Worm (Caenorhabditis elegans) whole organism, L3 larva: ENCODE data around the gene AH9.6.

Experiments used
- R02D3.7 ChIP-seq: fragments of 150-350 bp; optimal IDR thresholded peaks from 2 replicates; lab custom pipeline; 2014; ENCODE audit warnings: missing biosample characterization, missing genetic modification characterization
- ZK546.5 ChIP-seq: sonication (generic microtip); optimal IDR thresholded peaks from 2 replicates; lab custom pipeline; 2017; ENCODE audit warnings: missing biosample characterization, missing genetic modification characterization
- ama-1 ChIP-seq: fragments of 150-350 bp; optimal IDR thresholded peaks from 2 replicates; lab custom pipeline; 2018
- ceh-16 ChIP-seq: sonication (generic microtip); optimal IDR thresholded peaks from 2 replicates; lab custom pipeline; 2017; ENCODE audit warnings: missing biosample characterization, missing genetic modification characterization
- ceh-28 ChIP-seq: fragments of 150-350 bp; optimal IDR thresholded peaks from 2 replicates; lab custom pipeline; 2014; ENCODE audit warnings: missing biosample characterization, missing genetic modification reagents, missing genetic modification characterization
- ceh-82 ChIP-seq: fragments of 150-350 bp; optimal IDR thresholded peaks from 2 replicates; lab custom pipeline; 2014; ENCODE audit warnings: missing biosample characterization, missing genetic modification characterization
- ceh-9 ChIP-seq: sonication (generic microtip); optimal IDR thresholded peaks from 2 replicates; lab custom pipeline; 2018; ENCODE audit warnings: missing biosample characterization, missing genetic modification characterization
- daf-12 ChIP-seq: fragments of 150-350 bp; optimal IDR thresholded peaks from 2 replicates; lab custom pipeline; 2014; ENCODE audit warnings: missing biosample characterization, missing genetic modification reagents, missing genetic modification characterization
- egl-27 ChIP-seq: sonication (generic microtip); optimal IDR thresholded peaks from 4 replicates; lab custom pipeline; 2017; ENCODE audit warnings: missing biosample characterization, missing genetic modification reagents, missing genetic modification characterization
- elt-1 ChIP-seq: fragments of 150-350 bp; optimal IDR thresholded peaks from 2 replicates; lab custom pipeline; 2014; ENCODE audit warnings: missing biosample characterization, missing genetic modification characterization
- elt-2 ChIP-seq: sonication (generic microtip); optimal IDR thresholded peaks from 2 replicates; lab custom pipeline; 2016; ENCODE audit warnings: missing genetic modification reagents, mild to moderate bottlenecking, missing genetic modification characterization, missing compliant biosample characterization
- elt-3 ChIP-seq, 3 experiments: fragments of 150-350 bp in 1 of 3; sonication (generic microtip) in 2 of 3; optimal IDR thresholded peaks; 2 replicates in 2 of 3; 4 replicates in 1 of 3; lab custom pipeline; 2014 to 2017; ENCODE audit warnings: missing biosample characterization in 3 of 3, missing genetic modification characterization in 3 of 3
- eor-1 ChIP-seq, 2 experiments: fragments of 150-350 bp; optimal IDR thresholded peaks; 2 replicates each; lab custom pipeline; 2014 to 2018; ENCODE audit warnings: missing biosample characterization in 2 of 2, missing genetic modification characterization in 2 of 2
- fkh-2 ChIP-seq: fragments of 150-350 bp; optimal IDR thresholded peaks from 2 replicates; lab custom pipeline; 2014; ENCODE audit warnings: missing biosample characterization, missing genetic modification reagents, missing genetic modification characterization
- fos-1 ChIP-seq: fragments of 150-350 bp; optimal IDR thresholded peaks from 2 replicates; lab custom pipeline; 2014; ENCODE audit warnings: missing biosample characterization, missing genetic modification characterization
- hmg-11 ChIP-seq: sonication (generic microtip); optimal IDR thresholded peaks from 2 replicates; lab custom pipeline; 2016; ENCODE audit warnings: missing genetic modification characterization, missing compliant biosample characterization
- jun-1 ChIP-seq: fragments of 150-350 bp; optimal IDR thresholded peaks from 2 replicates; lab custom pipeline; 2014; ENCODE audit warnings: missing biosample characterization, missing genetic modification reagents, missing genetic modification characterization
- lin-39 ChIP-seq: fragments of 150-350 bp; optimal IDR thresholded peaks from 2 replicates; lab custom pipeline; 2018; ENCODE audit warnings: missing biosample characterization, missing genetic modification reagents, missing genetic modification characterization
- lsy-12 ChIP-seq: sonication (generic microtip); optimal IDR thresholded peaks from 2 replicates; lab custom pipeline; 2016; ENCODE audit warnings: mild to moderate bottlenecking, missing genetic modification characterization, missing compliant biosample characterization
- mdl-1 ChIP-seq: fragments of 150-350 bp; optimal IDR thresholded peaks from 2 replicates; lab custom pipeline; 2014; ENCODE audit warnings: missing biosample characterization, missing genetic modification characterization
- mml-1 ChIP-seq: fragments of 150-350 bp; sonication (generic microtip); optimal IDR thresholded peaks from 3 replicates; lab custom pipeline; 2014; ENCODE audit warnings: missing biosample characterization, missing genetic modification characterization
- nfya-1 ChIP-seq: sonication (generic microtip); optimal IDR thresholded peaks from 2 replicates; lab custom pipeline; 2017; ENCODE audit warnings: missing genetic modification characterization, mild to moderate bottlenecking, missing compliant biosample characterization, antibody characterized with exemption, moderate library complexity; ENCODE audit not compliant: insufficient read depth
- nhr-11 ChIP-seq: fragments of 150-350 bp; optimal IDR thresholded peaks from 2 replicates; lab custom pipeline; 2014; ENCODE audit warnings: missing biosample characterization, missing genetic modification characterization
- nhr-23 ChIP-seq: fragments of 150-350 bp; optimal IDR thresholded peaks from 2 replicates; lab custom pipeline; 2014; ENCODE audit warnings: missing biosample characterization, missing genetic modification reagents, missing genetic modification characterization
- nhr-237 ChIP-seq: fragments of 150-350 bp; optimal IDR thresholded peaks from 2 replicates; lab custom pipeline; 2014; ENCODE audit warnings: missing biosample characterization, missing genetic modification characterization
- nhr-28 ChIP-seq: fragments of 150-350 bp; optimal IDR thresholded peaks from 2 replicates; lab custom pipeline; 2014; ENCODE audit warnings: missing biosample characterization, missing genetic modification characterization
- nhr-43 ChIP-seq: sonication (generic microtip); optimal IDR thresholded peaks from 2 replicates; lab custom pipeline; 2016; ENCODE audit warnings: mild to moderate bottlenecking, missing genetic modification characterization, missing compliant biosample characterization; ENCODE audit not compliant: poor library complexity, severe bottlenecking
- nhr-67 ChIP-seq: fragments of 150-350 bp; optimal IDR thresholded peaks from 2 replicates; lab custom pipeline; 2014; ENCODE audit warnings: missing biosample characterization, missing genetic modification characterization
- nhr-77 ChIP-seq: fragments of 150-350 bp; optimal IDR thresholded peaks from 2 replicates; lab custom pipeline; 2014; ENCODE audit warnings: missing biosample characterization, missing genetic modification characterization
- pha-4 ChIP-seq: fragments of 150-350 bp; optimal IDR thresholded peaks from 2 replicates; lab custom pipeline; 2014; ENCODE audit warnings: missing biosample characterization, missing genetic modification reagents, missing genetic modification characterization
- pqm-1 ChIP-seq: fragments of 150-350 bp; optimal IDR thresholded peaks from 2 replicates; lab custom pipeline; 2017; ENCODE audit warnings: missing biosample characterization, missing genetic modification characterization, inconsistent platforms
- sea-2 ChIP-seq: fragments of 150-350 bp; sonication (generic microtip); optimal IDR thresholded peaks from 4 replicates; lab custom pipeline; 2014; ENCODE audit warnings: missing biosample characterization, missing genetic modification reagents, missing genetic modification characterization
- skn-1 ChIP-seq: fragments of 150-350 bp; optimal IDR thresholded peaks from 2 replicates; lab custom pipeline; 2014; ENCODE audit warnings: missing biosample characterization, missing genetic modification characterization
- snpc-4 ChIP-seq: fragments of 150-350 bp; optimal IDR thresholded peaks from 2 replicates; lab custom pipeline; 2014; ENCODE audit warnings: missing biosample characterization, missing genetic modification characterization
- tbx-2 ChIP-seq: sonication (generic microtip); optimal IDR thresholded peaks from 2 replicates; lab custom pipeline; 2016; ENCODE audit warnings: mild to moderate bottlenecking, missing genetic modification characterization, missing compliant biosample characterization
- zag-1 ChIP-seq: fragments of 150-350 bp; optimal IDR thresholded peaks from 2 replicates; lab custom pipeline; 2014; ENCODE audit warnings: missing biosample characterization, missing genetic modification characterization
- ztf-11 ChIP-seq: fragments of 150-350 bp; optimal IDR thresholded peaks from 2 replicates; lab custom pipeline; 2014; ENCODE audit warnings: missing biosample characterization, missing genetic modification characterization
- ztf-4 ChIP-seq: fragments of 150-350 bp; optimal IDR thresholded peaks from 2 replicates; lab custom pipeline; 2014; ENCODE audit warnings: missing biosample characterization, missing genetic modification characterization

AH9.6 gene

DNA sequence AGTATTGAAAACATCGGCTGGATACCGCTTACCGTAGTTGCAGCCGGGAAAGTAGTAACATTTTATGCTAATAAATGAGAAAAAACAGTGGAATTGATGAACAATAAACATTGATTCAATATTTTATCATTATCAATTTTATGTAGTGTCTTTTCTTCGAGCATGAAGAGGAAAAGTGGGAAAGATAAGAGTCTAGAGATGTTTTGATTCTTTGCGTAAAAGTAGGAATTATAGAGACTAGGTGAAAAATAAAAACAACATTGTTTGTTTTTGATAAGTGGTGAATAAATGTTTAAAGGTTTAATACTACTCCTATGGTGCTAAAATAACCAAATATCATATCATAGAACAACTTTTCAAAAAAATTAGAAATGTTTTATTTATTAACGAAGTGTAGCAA is 5.5 kb downstream of the AH9.6 start:
- no peak for TF ChIP-seq lsy-12 (tag; lab: Kevin White, UChicago)
- TF ChIP-seq pha-4 (tag; lab: Kevin White, UChicago) = peak; percentile 57
- TF ChIP-seq elt-2 (tag; lab: Kevin White, UChicago) = peak; percentile 48
- TF ChIP-seq elt-3 (tag; optimal IDR thresholded peaks at IDR 0.05; lab: Kevin White, UChicago) = no peak
- TF ChIP-seq pqm-1 (tag; lab: Kevin White, UChicago) = peak; percentile 49
- TF ChIP-seq nhr-43 (tag; lab: Kevin White, UChicago) = no peak
- no peak for TF ChIP-seq ceh-82
- no peak for TF ChIP-seq nhr-77 (tag; lab: Kevin White, UChicago)
- TF ChIP-seq ama-1 (lab: Kevin White, UChicago) = no peak
- TF ChIP-seq elt-1 (tag; lab: Kevin White, UChicago) = no peak
- TF ChIP-seq mml-1 (tag; lab: Kevin White, UChicago) = no peak
- no peak for TF ChIP-seq zag-1 (tag; lab: Kevin White, UChicago)
- TF ChIP-seq nfya-1 (tag; lab: Kevin White, UChicago) = no peak
- TF ChIP-seq ztf-11 = no peak

DNA sequence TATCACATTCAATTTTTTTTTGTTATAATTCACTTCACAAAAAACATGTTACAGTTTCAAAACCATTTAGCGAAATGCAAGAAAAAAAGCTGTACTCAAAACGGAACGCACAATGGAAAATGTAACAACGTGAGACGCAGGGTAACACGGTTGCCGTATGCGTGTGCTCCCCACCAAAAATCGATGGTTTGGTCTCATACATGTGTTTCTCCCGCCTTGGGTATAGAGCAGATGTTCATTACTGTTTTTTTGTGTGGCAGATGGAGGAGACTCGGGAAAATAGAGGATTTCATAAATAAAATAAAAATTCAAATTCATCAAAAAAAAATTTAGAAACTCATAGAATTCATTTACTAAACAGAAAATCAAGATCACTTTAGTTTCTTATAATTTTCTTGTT is 6.9 kb downstream of the AH9.6 start, which contains the start of gene AH9.3:
Gene AH9.3, minus strand, starts transcription at position 101 of the 400 bp plus-strand sequence.
- TF ChIP-seq ztf-11 = no peak
- TF ChIP-seq fkh-2 (tag; lab: Kevin White, UChicago) = no peak
- no peak for TF ChIP-seq elt-1 (tag; lab: Kevin White, UChicago)
- no peak for TF ChIP-seq elt-2 (tag; lab: Kevin White, UChicago)
- no peak for TF ChIP-seq pqm-1 (tag; lab: Kevin White, UChicago)
- TF ChIP-seq ceh-9 = no peak
- TF ChIP-seq nhr-237 (tag; lab: Kevin White, UChicago) = no peak
- no peak for TF ChIP-seq fos-1 (tag; lab: Kevin White, UChicago)
- no peak for TF ChIP-seq elt-3 (tag; optimal IDR thresholded peaks at IDR 0.05; lab: Kevin White, UChicago)
- no peak for TF ChIP-seq nfya-1 (tag; lab: Kevin White, UChicago)
- no peak for TF ChIP-seq eor-1 (tag; optimal IDR thresholded peaks at IDR 0.05; lab: Kevin White, UChicago)
- no peak for TF ChIP-seq nhr-11 (tag; lab: Kevin White, UChicago)

DNA sequence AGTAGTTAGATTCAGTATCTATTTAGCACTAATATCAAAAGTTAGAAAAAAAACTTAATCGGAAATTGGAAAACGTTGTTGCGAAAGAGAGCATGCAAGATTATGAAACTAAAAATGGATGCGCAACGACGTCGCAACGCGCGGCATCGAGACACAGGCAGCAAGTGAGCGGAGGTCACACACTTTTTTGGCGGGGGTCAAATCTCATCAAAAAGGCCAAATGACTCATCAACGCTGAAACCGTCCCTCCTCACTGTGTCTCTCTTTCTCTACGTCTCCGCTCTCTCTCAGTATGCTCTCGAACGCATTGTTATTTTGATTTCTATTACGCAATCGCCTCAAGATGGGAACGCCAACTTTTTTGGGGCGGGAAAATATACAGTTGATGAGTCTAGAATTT is 9.5 kb downstream of the AH9.6 start:
- TF ChIP-seq elt-2 (tag; lab: Kevin White, UChicago) (peak; percentile 10), elt-3 (tag; optimal IDR thresholded peaks at IDR 0.05; lab: Kevin White, UChicago) (no peak), zag-1 (tag; lab: Kevin White, UChicago) (no peak), ceh-16 (tag; lab: Kevin White, UChicago) (no peak), pqm-1 (tag; lab: Kevin White, UChicago) (peak; percentile 11), pha-4 (tag; lab: Kevin White, UChicago) (peak; percentile 0), mml-1 (tag; lab: Kevin White, UChicago) (no peak), jun-1 (tag; lab: Kevin White, UChicago) (peak; percentile 48)

DNA sequence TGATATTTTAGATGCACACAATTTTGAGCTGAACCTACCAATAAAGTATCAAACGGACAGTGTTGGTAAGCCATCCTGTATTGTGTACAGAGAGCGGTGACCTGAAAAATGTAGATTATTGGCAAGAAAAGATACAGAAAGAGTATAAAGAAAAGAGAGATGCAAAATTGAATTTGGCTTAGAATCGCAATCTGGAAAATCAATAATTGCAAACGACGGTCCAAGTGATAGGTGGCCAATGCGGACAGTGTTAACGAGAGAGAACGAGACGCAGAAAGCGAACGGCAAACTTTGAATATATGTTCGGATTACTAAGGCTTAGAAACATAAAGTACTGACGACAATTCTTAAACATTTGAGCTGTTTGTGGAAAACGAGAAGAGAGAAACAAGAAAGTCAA is 9.9 kb downstream of the AH9.6 start, which contains the start of gene crn-4:
Gene crn-4, minus strand, starts transcription at position 101 of the 400 bp plus-strand sequence.
- TF ChIP-seq nhr-237 (tag; lab: Kevin White, UChicago) (no peak), fkh-2 (tag; lab: Kevin White, UChicago) (no peak)
- TF ChIP-seq, all 47 proteins: peak for 0

DNA sequence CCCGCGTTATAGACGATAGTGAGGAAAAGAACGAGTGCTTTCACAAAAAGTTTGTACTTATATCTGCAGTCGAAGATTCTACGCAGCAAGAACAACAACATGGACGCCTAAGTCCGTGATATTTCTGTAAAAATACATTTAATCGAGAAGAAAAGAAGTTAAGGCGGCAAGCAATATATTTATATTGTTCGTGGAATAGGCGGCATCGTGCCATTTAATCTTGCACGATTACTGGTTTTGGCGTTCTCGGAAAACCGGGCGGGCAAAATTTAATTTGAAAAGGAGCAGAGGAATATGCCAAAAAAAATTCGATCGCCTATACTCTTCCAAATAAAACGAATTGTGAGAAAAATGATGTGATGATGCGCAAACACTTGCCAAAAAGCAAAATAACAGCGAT is 21.0 kb downstream of the AH9.6 start, which contains the start of gene AH9.1:
Gene AH9.1, minus strand, starts transcription at position 101 of the 400 bp plus-strand sequence.
- no peak for TF ChIP-seq mdl-1 (tag; lab: Kevin White, UChicago)
- TF ChIP-seq pha-4 (tag; lab: Kevin White, UChicago) = no peak
- no peak for TF ChIP-seq nhr-67 (tag; lab: Kevin White, UChicago)
- no peak for TF ChIP-seq ceh-16 (tag; lab: Kevin White, UChicago)
- TF ChIP-seq tbx-2 (tag; lab: Kevin White, UChicago) = no peak
- no peak for TF ChIP-seq ceh-28 (tag; lab: Kevin White, UChicago)
- TF ChIP-seq fos-1 (tag; lab: Kevin White, UChicago) = no peak
- TF ChIP-seq ZK546.5 (tag; lab: Kevin White, UChicago) = no peak

DNA sequence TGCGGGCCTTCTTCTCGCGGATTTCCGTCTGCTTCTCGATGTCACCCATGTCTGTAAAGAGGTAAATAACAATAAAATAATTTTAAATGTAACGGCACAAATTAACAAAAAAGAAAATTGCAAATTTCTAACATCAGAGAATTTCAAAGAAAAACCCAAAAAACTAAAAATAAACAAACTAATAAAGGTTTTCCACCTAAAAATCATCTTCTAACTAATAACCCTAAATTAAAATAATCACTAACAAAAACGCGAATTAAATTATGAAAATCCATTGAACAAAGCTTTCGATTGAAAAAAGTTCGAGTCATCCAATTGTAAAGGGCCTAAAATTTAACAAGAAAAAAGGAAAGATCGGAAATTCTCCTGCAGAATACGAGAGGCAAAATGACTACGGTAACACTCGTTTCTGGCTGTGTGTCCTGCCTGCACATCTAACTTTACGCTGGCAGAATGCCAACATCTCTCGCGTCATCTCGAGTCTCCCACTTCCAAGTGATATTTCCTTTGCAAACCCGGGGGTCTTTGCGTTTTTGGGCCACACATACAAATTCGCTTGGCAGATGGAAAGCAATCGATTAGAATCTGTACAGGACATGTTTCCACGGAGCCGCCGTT is 25.3 kb downstream of the AH9.6 start, which contains the start of gene rpl-11.2:
Gene rpl-11.2, minus strand, starts transcription at position 51 of the 618 bp plus-strand sequence.
- TF ChIP-seq nhr-23 (tag; lab: Kevin White, UChicago) (peak; percentile 99), egl-27 (tag; lab: Kevin White, UChicago) (peak; percentile 91), elt-2 (tag; lab: Kevin White, UChicago) (peak; percentile 86), tbx-2 (tag; lab: Kevin White, UChicago) (peak; percentile 87), ZK546.5 (tag; lab: Kevin White, UChicago) (peak; percentile 96), ceh-16 (tag; lab: Kevin White, UChicago) (peak; percentile 74), snpc-4 (peak; percentile 94), fos-1 (tag; lab: Kevin White, UChicago) (peak; percentile 4), daf-12 (tag; lab: Kevin White, UChicago) (no peak), ceh-82 (peak; percentile 78), nhr-28 (tag; lab: Kevin White, UChicago) (no peak), sea-2 (GFP tag; lab: Kevin White, UChicago) (peak; percentile 86), ceh-28 (tag; lab: Kevin White, UChicago) (peak; percentile 93), hmg-11 (tag; lab: Kevin White, UChicago) (peak; percentile 98), ztf-4 (peak; percentile 84), lin-39 (peak; percentile 98), ama-1 (lab: Kevin White, UChicago) (peak; percentile 87), skn-1 (peak; percentile 92), R02D3.7 (tag; lab: Kevin White, UChicago) (peak; percentile 87), elt-3 (tag; optimal IDR thresholded peaks at IDR 0.05; lab: Kevin White, UChicago) (peak in 1 of 3 experiments; percentile 73), fkh-2 (tag; lab: Kevin White, UChicago) (no peak)
